Fruit fly (Drosophila melanogaster) whole organism, wandering third instar larva: Measurements from ENCODE around the gene Rpn3.

Experiments
- Abd-B ChIP-seq: fragments of >200 bp; optimal IDR thresholded peaks from 2 replicates; lab custom pipeline; 2017; ENCODE audit warnings: missing biosample characterization, missing genetic modification characterization
- CG32264 ChIP-seq: fragments of 200-800 bp; sonication (Bioruptor generic); optimal IDR thresholded peaks from 2 replicates; lab custom pipeline; 2016; ENCODE audit warnings: missing biosample characterization, missing genetic modification characterization
- CG9705 ChIP-seq: fragments of 200-800 bp; sonication (Bioruptor generic); optimal IDR thresholded peaks from 2 replicates; lab custom pipeline; 2018; ENCODE audit warnings: missing biosample characterization, mild to moderate bottlenecking, missing genetic modification characterization
- CrebA ChIP-seq: fragments of 200-800 bp; sonication (Bioruptor generic); optimal IDR thresholded peaks from 2 replicates; lab custom pipeline; 2016; ENCODE audit warnings: missing biosample characterization, mild to moderate bottlenecking, missing genetic modification characterization, borderline replicate concordance
- Dfd ChIP-seq: fragments of >200 bp; optimal IDR thresholded peaks from 2 replicates; lab custom pipeline; 2017; ENCODE audit warnings: missing biosample characterization, missing genetic modification characterization
- Dif ChIP-seq: fragments of 200-275, 200-300 bp; sonication (Bioruptor generic); optimal IDR thresholded peaks from 2 replicates; lab custom pipeline; 2018; ENCODE audit warnings: missing biosample characterization, missing genetic modification characterization; ENCODE audit not compliant: partially characterized antibody
- GATAd ChIP-seq: sonication (Bioruptor generic); optimal IDR thresholded peaks from 2 replicates; lab custom pipeline; 2016; ENCODE audit warnings: missing biosample characterization, missing genetic modification characterization
- HLH106 ChIP-seq: fragments of 200-800 bp; optimal IDR thresholded peaks from 3 replicates; lab custom pipeline; 2019; ENCODE audit warnings: missing biosample characterization, mild to moderate bottlenecking, missing genetic modification characterization, moderate library complexity
- Hnf4 ChIP-seq: fragments of 200-800 bp; sonication (Bioruptor generic); optimal IDR thresholded peaks from 2 replicates; lab custom pipeline; 2016; ENCODE audit warnings: missing biosample characterization, mild to moderate bottlenecking, missing genetic modification characterization
- Hr78 ChIP-seq: fragments of >200 bp; optimal IDR thresholded peaks from 2 replicates; lab custom pipeline; 2017; ENCODE audit warnings: missing biosample characterization, missing genetic modification characterization
- Hr83 ChIP-seq: fragments of 200-300 bp; sonication (Bioruptor generic); optimal IDR thresholded peaks from 2 replicates; lab custom pipeline; 2016; ENCODE audit warnings: missing biosample characterization, mild to moderate bottlenecking, missing genetic modification characterization, moderate library complexity; ENCODE audit not compliant: poor library complexity, severe bottlenecking
- Jra ChIP-seq: sonication (Bioruptor generic); optimal IDR thresholded peaks from 2 replicates; lab custom pipeline; 2016; ENCODE audit warnings: missing biosample characterization, missing genetic modification characterization
- Mio ChIP-seq: sonication (Bioruptor generic); optimal IDR thresholded peaks from 2 replicates; lab custom pipeline; 2016; ENCODE audit warnings: missing biosample characterization, missing genetic modification characterization
- Myc ChIP-seq: fragments of >200 bp; optimal IDR thresholded peaks from 2 replicates; lab custom pipeline; 2017
- N ChIP-seq: fragments of >200 bp; optimal IDR thresholded peaks from 2 replicates; lab custom pipeline; 2018; ENCODE audit warnings: missing biosample characterization, missing external identifiers, missing genetic modification characterization
- OdsH ChIP-seq: fragments of 200-800 bp; sonication (Bioruptor generic); optimal IDR thresholded peaks from 2 replicates; lab custom pipeline; 2016; ENCODE audit warnings: missing biosample characterization, mild to moderate bottlenecking, missing genetic modification characterization
- Rel ChIP-seq, 2 experiments: fragments of 200-800 bp; sonication (Bioruptor generic) in 1 of 2; optimal IDR thresholded peaks; 2 replicates in 1 of 2; 3 replicates in 1 of 2; lab custom pipeline; 2016 to 2019; ENCODE audit warnings: mild to moderate bottlenecking in 2 of 2, missing biosample characterization in 2 of 2, missing genetic modification characterization in 2 of 2, moderate library complexity in 1 of 2
- Sp1 ChIP-seq: fragments of 200-800 bp; sonication (Bioruptor generic); optimal IDR thresholded peaks from 3 replicates; lab custom pipeline; 2019; ENCODE audit warnings: missing biosample characterization, mild to moderate bottlenecking, missing genetic modification characterization, moderate library complexity
- Vsx2 ChIP-seq: fragments of 200-300, 225-300 bp; sonication (Bioruptor generic); optimal IDR thresholded peaks from 2 replicates; lab custom pipeline; 2018; ENCODE audit warnings: missing biosample characterization, missing genetic modification characterization; ENCODE audit not compliant: partially characterized antibody
- br ChIP-seq: fragments of 200-800 bp; sonication (Bioruptor generic); optimal IDR thresholded peaks from 2 replicates; lab custom pipeline; 2016; ENCODE audit warnings: missing biosample characterization, missing genetic modification characterization
- brk ChIP-seq: fragments of 200-800 bp; sonication (Bioruptor generic); optimal IDR thresholded peaks from 2 replicates; lab custom pipeline; 2016; ENCODE audit warnings: missing biosample characterization, mild to moderate bottlenecking, missing genetic modification characterization
- dl ChIP-seq, 2 experiments: fragments of 175-275, 200-275 bp in 1 of 2; fragments of 200-275 bp in 1 of 2; sonication (Bioruptor generic); optimal IDR thresholded peaks; lab custom pipeline; 2018; ENCODE audit warnings: mild to moderate bottlenecking in 2 of 2, missing biosample characterization in 2 of 2, missing genetic modification characterization in 2 of 2, moderate library complexity in 2 of 2; ENCODE audit not compliant: partially characterized antibody in 2 of 2, insufficient read depth in 1 of 2
- dmrt93B ChIP-seq: fragments of 200-800 bp; sonication (Bioruptor generic); optimal IDR thresholded peaks from 2 replicates; lab custom pipeline; 2018; ENCODE audit warnings: missing biosample characterization, mild to moderate bottlenecking, missing genetic modification characterization
- dsf ChIP-seq: sonication (Bioruptor generic); optimal IDR thresholded peaks from 2 replicates; lab custom pipeline; 2016; ENCODE audit warnings: missing biosample characterization, missing genetic modification characterization, borderline replicate concordance
- ey ChIP-seq: fragments of 200-800 bp; sonication (Bioruptor generic); optimal IDR thresholded peaks from 2 replicates; lab custom pipeline; 2016; ENCODE audit warnings: missing biosample characterization, missing genetic modification characterization
- foxo ChIP-seq, 2 experiments: fragments of 200-800 bp; sonication (Bioruptor generic); optimal IDR thresholded peaks; 2 replicates in 1 of 2; 3 replicates in 1 of 2; lab custom pipeline; 2016 to 2017; ENCODE audit warnings: missing biosample characterization in 2 of 2, missing genetic modification characterization in 2 of 2
- fru ChIP-seq: fragments of 200-800 bp; sonication (Bioruptor generic); optimal IDR thresholded peaks from 3 replicates; lab custom pipeline; 2016; ENCODE audit warnings: missing biosample characterization, mild to moderate bottlenecking, missing genetic modification characterization
- h ChIP-seq: fragments of 200-800 bp; sonication (Bioruptor generic); optimal IDR thresholded peaks from 3 replicates; lab custom pipeline; 2016; ENCODE audit warnings: missing biosample characterization, mild to moderate bottlenecking, missing genetic modification characterization
- jim ChIP-seq: fragments of 175-275, 200-325 bp; sonication (Bioruptor generic); optimal IDR thresholded peaks from 2 replicates; lab custom pipeline; 2016; ENCODE audit warnings: missing biosample characterization, mild to moderate bottlenecking, missing genetic modification characterization
- lola ChIP-seq: fragments of >200 bp; optimal IDR thresholded peaks from 2 replicates; lab custom pipeline; 2017; ENCODE audit warnings: missing biosample characterization, missing genetic modification characterization
- pan ChIP-seq: fragments of >200 bp; optimal IDR thresholded peaks from 2 replicates; lab custom pipeline; 2017
- psq ChIP-seq: fragments of 200-800 bp; sonication (Bioruptor generic); optimal IDR thresholded peaks from 3 replicates; lab custom pipeline; 2017; ENCODE audit warnings: missing biosample characterization, mild to moderate bottlenecking, missing genetic modification characterization, moderate library complexity
- rgr ChIP-seq: fragments of 200-800 bp; sonication (Bioruptor generic); optimal IDR thresholded peaks from 3 replicates; lab custom pipeline; 2016; ENCODE audit warnings: missing biosample characterization, mild to moderate bottlenecking, missing genetic modification characterization
- sage ChIP-seq: fragments of 200-800 bp; sonication (Bioruptor generic); optimal IDR thresholded peaks from 2 replicates; lab custom pipeline; 2016; ENCODE audit warnings: missing biosample characterization, mild to moderate bottlenecking, missing genetic modification characterization
- sv ChIP-seq: fragments of 200-800 bp; sonication (Bioruptor generic); optimal IDR thresholded peaks from 3 replicates; lab custom pipeline; 2016; ENCODE audit warnings: missing biosample characterization, missing genetic modification characterization
- tai ChIP-seq: sonication (Bioruptor generic); optimal IDR thresholded peaks from 2 replicates; lab custom pipeline; 2016; ENCODE audit warnings: missing biosample characterization, missing genetic modification characterization
- usp ChIP-seq: fragments of >200 bp; optimal IDR thresholded peaks from 2 replicates; lab custom pipeline; 2017; ENCODE audit warnings: missing biosample characterization, missing genetic modification characterization
- woc ChIP-seq: sonication (Bioruptor generic); optimal IDR thresholded peaks from 2 replicates; lab custom pipeline; 2016; ENCODE audit warnings: missing biosample characterization, mild to moderate bottlenecking, missing genetic modification characterization

Rpn3 gene

DNA sequence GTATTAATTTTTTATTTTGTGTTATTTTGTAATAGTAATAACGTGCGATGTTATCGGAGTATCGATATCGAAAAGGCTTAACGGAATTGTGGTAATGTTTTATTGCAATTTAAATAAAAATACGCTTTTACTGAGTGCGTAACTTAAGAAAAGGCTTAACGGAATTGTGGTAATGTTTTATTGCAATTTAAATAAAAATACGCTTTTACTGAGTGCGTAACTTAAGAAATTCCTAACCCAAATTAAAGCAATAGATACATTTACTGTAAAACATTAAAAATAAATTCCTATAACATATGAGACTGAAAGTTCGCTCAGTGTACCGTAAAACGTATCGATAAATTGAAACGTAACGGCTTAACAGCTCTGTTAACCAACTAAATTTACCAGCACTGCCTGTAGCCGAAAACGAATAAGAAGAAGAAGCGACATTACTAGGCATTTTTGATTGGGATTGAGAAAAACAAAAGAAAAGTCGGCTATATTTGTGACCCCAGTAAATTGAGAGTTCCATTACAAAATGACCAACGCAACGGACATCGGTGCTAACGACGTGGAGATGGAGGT, at the start of gene Rpn3:
Gene Rpn3 (plus strand): TSS at position 257 of the 567 bp plus-strand sequence.
- TF ChIP-seq ey (GFP tag; lab: Kevin White, UChicago) (peak; percentile 79), sage (GFP tag; lab: Kevin White, UChicago) (no peak), CG32264 (peak; percentile 47), jim (GFP tag; lab: Kevin White, UChicago) (no peak), lola (GFP tag; lab: Kevin White, UChicago) (no peak), usp (GFP tag; lab: Kevin White, UChicago) (no peak), dl (GFP tag; optimal IDR thresholded peaks at IDR 0.05; lab: Kevin White, UChicago; ENCODE audit: insufficient read depth in 1 of 2, partially characterized antibody in 2 of 2) (no peak), Dif (GFP tag; lab: Kevin White, UChicago) (no peak), CrebA (GFP tag; lab: Kevin White, UChicago) (no peak), N (GFP tag; lab: Kevin White, UChicago) (no peak), foxo (GFP tag; optimal IDR thresholded peaks at IDR 0.05; lab: Kevin White, UChicago) (peak; percentile 22 to 89), dmrt93B (GFP tag; lab: Kevin White, UChicago) (no peak), OdsH (GFP tag; lab: Kevin White, UChicago) (peak; percentile 76), CG9705 (GFP tag; lab: Kevin White, UChicago) (peak; percentile 52), dsf (GFP tag; lab: Kevin White, UChicago) (peak; percentile 86), fru (peak; percentile 88), Sp1 (GFP tag; lab: Kevin White, UChicago) (peak; percentile 75), Dfd (no peak), HLH106 (tag; lab: Kevin White, UChicago) (peak; percentile 77), woc (no peak), Mio (GFP tag; lab: Kevin White, UChicago) (no peak), rgr (GFP tag; lab: Kevin White, UChicago) (peak; percentile 86), Hnf4 (GFP tag; lab: Kevin White, UChicago) (no peak), brk (no peak), tai (GFP tag; lab: Kevin White, UChicago) (no peak), h (GFP tag; lab: Kevin White, UChicago) (peak; percentile 89), sv (GFP tag; lab: Kevin White, UChicago) (peak; percentile 77), psq (GFP tag; lab: Kevin White, UChicago) (peak; percentile 77), Hr78 (no peak), Abd-B (GFP tag; lab: Kevin White, UChicago) (no peak), Hr83 (GFP tag; lab: Kevin White, UChicago) (peak; percentile 18), br (no peak), Myc (no peak), Vsx2 (GFP tag; lab: Kevin White, UChicago) (no peak), GATAd (no peak), Rel (GFP tag; optimal IDR thresholded peaks at IDR 0.05; lab: Kevin White, UChicago) (no peak), Rel (tag; optimal IDR thresholded peaks at IDR 0.05; lab: Kevin White, UChicago) (peak; percentile 23), pan (lab: Kevin White, UChicago) (no peak), Jra (GFP tag; lab: Kevin White, UChicago) (peak; percentile 89)

DNA sequence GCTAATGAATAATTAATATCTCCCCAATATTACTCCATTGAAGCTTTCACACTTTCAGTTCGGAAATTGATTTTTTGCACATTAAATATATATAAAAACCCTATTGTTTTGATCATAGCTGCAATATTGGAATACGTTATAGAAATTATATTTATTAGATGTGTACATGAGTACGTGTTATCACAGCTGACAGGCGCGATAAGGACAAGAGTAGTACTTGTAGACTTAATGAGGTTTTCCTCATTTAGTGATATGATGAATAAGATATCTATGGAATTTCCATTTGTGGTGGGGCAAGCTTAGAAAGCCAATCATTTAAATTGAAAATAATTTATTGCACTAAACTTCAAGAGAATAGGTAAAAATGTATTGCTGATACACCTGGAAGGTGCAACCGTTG, 49.1 kb upstream of the Rpn3 start:
- TF ChIP-seq pan (lab: Kevin White, UChicago): no peak
- no peak for TF ChIP-seq br
- no peak for TF ChIP-seq usp (GFP tag; lab: Kevin White, UChicago)

DNA sequence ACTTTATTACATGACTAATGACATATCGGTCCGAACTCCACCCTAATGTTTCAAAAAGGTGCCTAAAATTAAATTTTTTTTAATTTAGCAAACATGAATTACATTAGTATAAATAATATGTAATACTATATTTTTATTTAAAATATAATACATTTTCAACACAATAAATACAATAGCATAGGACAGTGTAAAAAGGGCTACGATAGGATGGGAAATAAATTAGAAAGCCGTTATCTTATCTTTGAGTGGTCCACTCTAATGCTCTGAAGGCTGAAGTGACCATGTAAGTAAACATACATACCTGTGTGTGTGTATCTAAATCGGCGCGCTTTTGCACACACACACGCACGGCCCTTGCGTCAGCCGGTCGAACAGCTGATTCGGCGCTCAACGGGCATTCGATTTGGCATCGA, 48.6 kb upstream of the Rpn3 start, which contains the start of gene CG31793:
Gene CG31793 (plus strand): TSS at position 409 of the 413 bp plus-strand sequence.
- TF ChIP-seq psq (GFP tag; lab: Kevin White, UChicago): peak; percentile 41
- TF ChIP-seq sage (GFP tag; lab: Kevin White, UChicago): no peak
- TF ChIP-seq HLH106 (tag; lab: Kevin White, UChicago): peak; percentile 57
- TF ChIP-seq Sp1 (GFP tag; lab: Kevin White, UChicago): peak; percentile 50
- TF ChIP-seq rgr (GFP tag; lab: Kevin White, UChicago): peak; percentile 68
- TF ChIP-seq h (GFP tag; lab: Kevin White, UChicago): peak; percentile 63
- TF ChIP-seq sv (GFP tag; lab: Kevin White, UChicago): peak; percentile 22
- TF ChIP-seq Hr83 (GFP tag; lab: Kevin White, UChicago): peak; percentile 39
- TF ChIP-seq OdsH (GFP tag; lab: Kevin White, UChicago): peak; percentile 60
- TF ChIP-seq br: no peak
- TF ChIP-seq woc: no peak
- no peak for TF ChIP-seq Abd-B (GFP tag; lab: Kevin White, UChicago)
- peak in 1 of 2 experiments; percentile 32 for TF ChIP-seq foxo (GFP tag; optimal IDR thresholded peaks at IDR 0.05; lab: Kevin White, UChicago)
- no peak for TF ChIP-seq CG9705 (GFP tag; lab: Kevin White, UChicago)
- TF ChIP-seq fru: no peak
- TF ChIP-seq, all 38 proteins: peak for 9
